Worm (Caenorhabditis elegans): ENCODE data around the gene idi-1.

The idi-1 gene

DNA sequence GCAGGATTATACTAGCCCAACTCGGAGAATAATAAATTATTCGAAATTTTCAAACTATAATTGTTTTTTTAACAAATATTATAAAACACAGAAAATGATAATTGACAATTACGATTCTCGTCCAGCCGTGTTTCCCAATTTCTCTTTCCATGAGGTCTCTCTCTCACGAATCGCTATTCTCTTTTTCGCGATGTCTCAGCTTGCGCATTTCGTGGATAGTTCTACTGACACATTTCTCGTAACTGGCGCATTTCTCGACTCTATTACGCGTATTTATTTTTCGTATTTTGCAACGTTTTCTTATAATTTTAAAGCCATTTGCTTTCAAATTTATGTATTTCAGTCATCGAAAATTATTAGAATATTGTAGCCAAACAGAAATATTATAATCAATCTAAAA is 47.7 kb upstream of the idi-1 start (continued):
- TF ChIP-seq lir-3 (tag; optimal IDR thresholded peaks at IDR 0.05; ENCODE audit: poor library complexity) (peak; percentile 97), nhr-28 (tag; optimal IDR thresholded peaks at IDR 0.05) (no peak), fkh-8 (tag; optimal IDR thresholded peaks at IDR 0.05) (peak; percentile 99), tlp-1 (tag; optimal IDR thresholded peaks at IDR 0.05) (no peak), tbx-2 (tag; optimal IDR thresholded peaks at IDR 0.05) (peak; percentile 95), mdl-1 (tag; optimal IDR thresholded peaks at IDR 0.05) (peak in 1 of 2 experiments; percentile 91), xbp-1 (tag; optimal IDR thresholded peaks at IDR 0.05) (peak; percentile 96), fos-1 (tag; optimal IDR thresholded peaks at IDR 0.05) (peak; percentile 98), hlh-17 (GFP tag; optimal IDR thresholded peaks at IDR 0.05; ENCODE audit: borderline replicate concordance) (no peak), ztf-11 (tag; optimal IDR thresholded peaks at IDR 0.05) (peak in 1 of 2 experiments; percentile 93), mep-1 (tag; optimal IDR thresholded peaks at IDR 0.05) (peak; percentile 98), ceh-90 (tag; optimal IDR thresholded peaks at IDR 0.05) (peak; percentile 45), pag-3 (tag; optimal IDR thresholded peaks at IDR 0.05; ENCODE audit: borderline replicate concordance, insufficient read depth) (no peak), sup-37 (GFP tag; optimal IDR thresholded peaks at IDR 0.05) (peak; percentile 39), nhr-85 (tag) (peak; percentile 95), C04F5.9 (tag; optimal IDR thresholded peaks at IDR 0.05) (peak; percentile 91), jun-1 (tag; optimal IDR thresholded peaks at IDR 0.05) (peak; percentile 97), nhr-19 (GFP tag; conservative IDR thresholded peaks at IDR 0.05) (peak; percentile 94), nhr-20 (tag; optimal IDR thresholded peaks at IDR 0.05) (peak; percentile 97), pqm-1 (tag; optimal IDR thresholded peaks at IDR 0.05) (peak; percentile 60), elt-2 (tag; optimal IDR thresholded peaks at IDR 0.05) (peak; percentile 75), grh-1 (GFP tag; IDR thresholded peaks at IDR 0.05) (peak; percentile 75), ceh-88 (GFP tag; IDR thresholded peaks at IDR 0.05) (peak; percentile 92), fkh-4 (tag; optimal IDR thresholded peaks at IDR 0.05; ENCODE audit: borderline replicate concordance) (peak; percentile 79), lin-14 (GFP tag; optimal IDR thresholded peaks at IDR 0.05) (peak; percentile 98), zip-4 (GFP tag; optimal IDR thresholded peaks at IDR 0.05) (peak; percentile 49), elt-3 (tag; optimal IDR thresholded peaks at IDR 0.05) (peak; percentile 6 to 98 (median 74)), rnt-1 (tag; optimal IDR thresholded peaks at IDR 0.05) (peak; percentile 99), lsy-2 (tag; optimal IDR thresholded peaks at IDR 0.05) (peak; percentile 96 to 98), swsn-7 (tag; optimal IDR thresholded peaks at IDR 0.05) (peak; percentile 95), F16B12.6 (tag; optimal IDR thresholded peaks at IDR 0.05) (peak; percentile 80), nhr-47 (tag; optimal IDR thresholded peaks at IDR 0.05) (peak; percentile 96), snpc-4 (tag; optimal IDR thresholded peaks at IDR 0.05) (peak; percentile 79), nhr-76 (tag; optimal IDR thresholded peaks at IDR 0.05) (peak; percentile 17), unc-62 (GFP tag; optimal IDR thresholded peaks at IDR 0.05) (peak; percentile 50), efl-1 (optimal IDR thresholded peaks at IDR 0.05) (peak; percentile 96 to 98), efl-1 (GFP tag; optimal IDR thresholded peaks at IDR 0.05 in 1 of 2) (peak; percentile 87 to 98), nhr-84 (tag; optimal IDR thresholded peaks at IDR 0.05) (no peak), dsc-1 (tag; optimal IDR thresholded peaks at IDR 0.05) (peak; percentile 97), aly-2 (tag; optimal IDR thresholded peaks at IDR 0.05) (peak; percentile 89), nhr-12 (tag; optimal IDR thresholded peaks at IDR 0.05) (no peak), zag-1 (tag; optimal IDR thresholded peaks at IDR 0.05) (peak; percentile 97), C16A3.4 (tag; optimal IDR thresholded peaks at IDR 0.05) (peak; percentile 100), skn-1 (tag; optimal IDR thresholded peaks at IDR 0.05) (peak; percentile 97), hlh-4 (tag; optimal IDR thresholded peaks at IDR 0.05) (no peak), lin-39 (tag; optimal IDR thresholded peaks at IDR 0.05) (peak; percentile 69), efl-3 (GFP tag; optimal IDR thresholded peaks at IDR 0.05) (no peak)

All from whole organism, L1 larva.